Fruit fly (Drosophila melanogaster): Measurements from ENCODE around the gene CheA75a.

dm6 chr3L:18265543-18265942, 13.7 kb downstream of the CheA75a start:
- TF ChIP-seq CTCF (optimal IDR thresholded peaks at IDR 0.05) (no peak), CG8478 (optimal IDR thresholded peaks at IDR 0.05) (no peak)
